Worm (Caenorhabditis elegans) whole organism, L3 larva: Measurements from ENCODE around the gene ZK1320.13.

Experiments
- daf-12 ChIP-seq: fragments of 150-350 bp; optimal IDR thresholded peaks from 2 replicates; lab custom pipeline; 2014; ENCODE audit warnings: missing biosample characterization, missing genetic modification reagents, missing genetic modification characterization
- lin-39 ChIP-seq: fragments of 150-350 bp; optimal IDR thresholded peaks from 2 replicates; lab custom pipeline; 2018; ENCODE audit warnings: missing biosample characterization, missing genetic modification reagents, missing genetic modification characterization
- lsy-12 ChIP-seq: sonication (generic microtip); optimal IDR thresholded peaks from 2 replicates; lab custom pipeline; 2016; ENCODE audit warnings: mild to moderate bottlenecking, missing genetic modification characterization, missing compliant biosample characterization
- nhr-12 ChIP-seq: fragments of 150-350 bp; optimal IDR thresholded peaks from 2 replicates; lab custom pipeline; 2014; ENCODE audit warnings: missing biosample characterization, missing genetic modification characterization
- nhr-237 ChIP-seq: fragments of 150-350 bp; optimal IDR thresholded peaks from 2 replicates; lab custom pipeline; 2014; ENCODE audit warnings: missing biosample characterization, missing genetic modification characterization
- nhr-77 ChIP-seq: fragments of 150-350 bp; optimal IDR thresholded peaks from 2 replicates; lab custom pipeline; 2014; ENCODE audit warnings: missing biosample characterization, missing genetic modification characterization
- pqm-1 ChIP-seq: fragments of 150-350 bp; optimal IDR thresholded peaks from 2 replicates; lab custom pipeline; 2017; ENCODE audit warnings: missing biosample characterization, missing genetic modification characterization, inconsistent platforms
- skn-1 ChIP-seq: fragments of 150-350 bp; optimal IDR thresholded peaks from 2 replicates; lab custom pipeline; 2014; ENCODE audit warnings: missing biosample characterization, missing genetic modification characterization
- unc-39 ChIP-seq: sonication (generic microtip); optimal IDR thresholded peaks from 4 replicates; lab custom pipeline; 2017; ENCODE audit warnings: missing biosample characterization, missing genetic modification characterization
- ztf-4 ChIP-seq: fragments of 150-350 bp; optimal IDR thresholded peaks from 2 replicates; lab custom pipeline; 2014; ENCODE audit warnings: missing biosample characterization, missing genetic modification characterization

ce11 chrII:9658915-9659314 lies 21.7 kb upstream of the ZK1320.13 start, which contains the start of gene ZK1320.2:
- TF ChIP-seq skn-1 (tag; lab: Kevin White, UChicago) (no peak), nhr-237 (tag; lab: Kevin White, UChicago) (no peak), unc-39 (tag; lab: Kevin White, UChicago) (no peak), lsy-12 (tag; lab: Kevin White, UChicago) (no peak), ztf-4 (tag; lab: Kevin White, UChicago) (no peak), nhr-77 (no peak), daf-12 (no peak), lin-39 (tag; lab: Kevin White, UChicago) (no peak), nhr-12 (tag; lab: Kevin White, UChicago) (no peak), pqm-1 (tag; lab: Kevin White, UChicago) (peak; percentile 42)
